Comparison of ENCODE assay signal across 5 worm cellular contexts in genomic region chrII:1663516-1663915, ce11.
TF ChIP-seq lines count a peak whose summit lies in the region.

TSS of gene duxl-1 (plus strand) at chrII:1663699.

TF ChIP-seq in whole organism, L1 larva, 84 proteins besides CTCF, POLR2A, EP300 and RAD21 (continues in another document):
- TF ChIP-seq skn-1 (tag; optimal IDR thresholded peaks at IDR 0.05; lab: Kevin White, UChicago) (no peak), ceh-8 (GFP tag; optimal IDR thresholded peaks at IDR 0.05; lab: Kevin White, UChicago) (no peak), nhr-71 (tag; optimal IDR thresholded peaks at IDR 0.05; lab: Kevin White, UChicago) (no peak), nhr-11 (tag; optimal IDR thresholded peaks at IDR 0.05; lab: Kevin White, UChicago) (no peak), F16B12.6 (tag; optimal IDR thresholded peaks at IDR 0.05; lab: Kevin White, UChicago) (no peak), xbp-1 (tag; optimal IDR thresholded peaks at IDR 0.05; lab: Kevin White, UChicago) (no peak), lsy-2 (tag; optimal IDR thresholded peaks at IDR 0.05; lab: Kevin White, UChicago) (peak in 1 of 2 experiments; percentile 38), zag-1 (tag; optimal IDR thresholded peaks at IDR 0.05; lab: Kevin White, UChicago) (no peak), lin-14 (GFP tag; optimal IDR thresholded peaks at IDR 0.05; lab: Kevin White, UChicago) (peak; percentile 63), alr-1 (tag; optimal IDR thresholded peaks at IDR 0.05; lab: Kevin White, UChicago; ENCODE audit: borderline replicate concordance) (no peak), fkh-4 (tag; optimal IDR thresholded peaks at IDR 0.05; lab: Kevin White, UChicago; ENCODE audit: borderline replicate concordance) (no peak), hlh-17 (GFP tag; optimal IDR thresholded peaks at IDR 0.05; lab: Kevin White, UChicago; ENCODE audit: borderline replicate concordance) (no peak), zip-4 (GFP tag; optimal IDR thresholded peaks at IDR 0.05; lab: Kevin White, UChicago) (no peak), dsc-1 (tag; optimal IDR thresholded peaks at IDR 0.05; lab: Kevin White, UChicago) (no peak), hpl-2 (GFP tag; optimal IDR thresholded peaks at IDR 0.05; lab: Kevin White, UChicago) (no peak), fos-1 (tag; optimal IDR thresholded peaks at IDR 0.05; lab: Kevin White, UChicago) (no peak), ztf-11 (tag; optimal IDR thresholded peaks at IDR 0.05; lab: Kevin White, UChicago) (no peak), lin-35 (GFP tag; optimal IDR thresholded peaks at IDR 0.05; lab: Kevin White, UChicago) (peak in 1 of 2 experiments; percentile 44)

TF ChIP-seq in whole organism, L3 larva, 47 proteins besides CTCF, POLR2A, EP300 and RAD21 (continues in another document):
- TF ChIP-seq ceh-16 (tag; optimal IDR thresholded peaks at IDR 0.05; lab: Kevin White, UChicago), result no peak
- no peak for TF ChIP-seq ceh-28 (tag; optimal IDR thresholded peaks at IDR 0.05; lab: Kevin White, UChicago)
- TF ChIP-seq ceh-9 (tag; optimal IDR thresholded peaks at IDR 0.05; lab: Kevin White, UChicago), result no peak
- TF ChIP-seq mml-1 (tag; optimal IDR thresholded peaks at IDR 0.05; lab: Kevin White, UChicago), result no peak
- TF ChIP-seq fos-1 (tag; optimal IDR thresholded peaks at IDR 0.05; lab: Kevin White, UChicago), result no peak
- TF ChIP-seq elt-2 (tag; optimal IDR thresholded peaks at IDR 0.05; lab: Kevin White, UChicago), result peak; percentile 54
- TF ChIP-seq tbx-2 (tag; optimal IDR thresholded peaks at IDR 0.05; lab: Kevin White, UChicago), result no peak
- no peak for TF ChIP-seq daf-12 (tag; optimal IDR thresholded peaks at IDR 0.05; lab: Kevin White, UChicago)
- no peak for TF ChIP-seq ztf-4 (tag; optimal IDR thresholded peaks at IDR 0.05; lab: Kevin White, UChicago)
- TF ChIP-seq nhr-23 (tag; optimal IDR thresholded peaks at IDR 0.05; lab: Kevin White, UChicago), result peak; percentile 37
- no peak for TF ChIP-seq fkh-10 (GFP tag; optimal IDR thresholded peaks at IDR 0.05; lab: Kevin White, UChicago)
- no peak for TF ChIP-seq nhr-237 (tag; optimal IDR thresholded peaks at IDR 0.05; lab: Kevin White, UChicago)
- no peak for TF ChIP-seq lsy-12 (tag; optimal IDR thresholded peaks at IDR 0.05; lab: Kevin White, UChicago)
- TF ChIP-seq egl-5 (tag; optimal IDR thresholded peaks at IDR 0.05; lab: Kevin White, UChicago), result no peak
- no peak for TF ChIP-seq ZK546.5 (tag; optimal IDR thresholded peaks at IDR 0.05; lab: Kevin White, UChicago)
- no peak for TF ChIP-seq nhr-43 (tag; optimal IDR thresholded peaks at IDR 0.05; lab: Kevin White, UChicago; ENCODE audit: poor library complexity, severe bottlenecking)
- no peak for TF ChIP-seq elt-3 (tag; optimal IDR thresholded peaks at IDR 0.05; lab: Kevin White, UChicago)
- TF ChIP-seq nhr-28 (tag; optimal IDR thresholded peaks at IDR 0.05; lab: Kevin White, UChicago), result no peak
- TF ChIP-seq unc-62 (GFP tag; optimal IDR thresholded peaks at IDR 0.05; lab: Kevin White, UChicago), result no peak
- no peak for TF ChIP-seq nhr-77 (tag; optimal IDR thresholded peaks at IDR 0.05; lab: Kevin White, UChicago)

TF ChIP-seq in whole organism, early embryonic, 17 proteins besides CTCF, POLR2A, EP300 and RAD21:
- TF ChIP-seq F13C5.2 (tag; optimal IDR thresholded peaks at IDR 0.05; lab: Kevin White, UChicago) (no peak), hmg-4 (GFP tag; optimal IDR thresholded peaks at IDR 0.05; lab: Kevin White, UChicago) (peak; percentile 16), aly-1 (tag; optimal IDR thresholded peaks at IDR 0.05; lab: Kevin White, UChicago) (no peak)

TF ChIP-seq in whole organism, midembryonic, 9 proteins besides CTCF, POLR2A, EP300 and RAD21:
- TF ChIP-seq ref-1 (GFP tag; conservative IDR thresholded peaks at IDR 0.05; lab: Robert Waterston, UW) (0 out of 2 replicates have a peak, but pooled peaks have one; percentile 17), cog-1 (tag; optimal IDR thresholded peaks at IDR 0.05; lab: Kevin White, UChicago) (no peak)

TF ChIP-seq in whole organism, young adult, 124 proteins besides CTCF, POLR2A, EP300 and RAD21:
- TF ChIP-seq nhr-80 (tag; optimal IDR thresholded peaks at IDR 0.05; lab: Kevin White, UChicago) (peak; percentile 57), lin-35 (GFP tag; optimal IDR thresholded peaks at IDR 0.05; lab: Kevin White, UChicago) (no peak), cebp-2 (GFP tag; IDR thresholded peaks at IDR 0.05; lab: Robert Waterston, UW) (no peak), dpff-1 (tag; optimal IDR thresholded peaks at IDR 0.05; lab: Kevin White, UChicago) (no peak), aptf-2 (GFP tag; conservative IDR thresholded peaks at IDR 0.05; lab: Robert Waterston, UW) (no peak), B0261.1 (tag; optimal IDR thresholded peaks at IDR 0.05; lab: Kevin White, UChicago) (no peak), snpc-3.4 (tag; optimal IDR thresholded peaks at IDR 0.05; lab: Kevin White, UChicago) (no peak), madf-6 (GFP tag; IDR thresholded peaks at IDR 0.05; lab: Robert Waterston, UW) (no peak), akir-1 (GFP tag; optimal IDR thresholded peaks at IDR 0.05; lab: Kevin White, UChicago) (no peak), Y53F4B.3 (GFP tag; IDR thresholded peaks at IDR 0.05; lab: Robert Waterston, UW) (no peak), K11D2.4 (GFP tag; IDR thresholded peaks at IDR 0.05; lab: Robert Waterston, UW) (no peak), zfh-2 (GFP tag; conservative IDR thresholded peaks at IDR 0.05; lab: Robert Waterston, UW) (no peak), snpc-1.1 (tag; optimal IDR thresholded peaks at IDR 0.05; lab: Kevin White, UChicago; ENCODE audit: insufficient read depth) (no peak), bed-1 (GFP tag; IDR thresholded peaks at IDR 0.05; lab: Robert Waterston, UW) (no peak), ets-4 (GFP tag; optimal IDR thresholded peaks at IDR 0.05; lab: Kevin White, UChicago) (no peak), somi-1 (GFP tag; optimal IDR thresholded peaks at IDR 0.05; lab: Kevin White, UChicago) (no peak), ztf-25 (GFP tag; IDR thresholded peaks at IDR 0.05; lab: Robert Waterston, UW) (no peak), unc-130 (GFP tag; optimal IDR thresholded peaks at IDR 0.05; lab: Kevin White, UChicago) (no peak), dox-1 (GFP tag; IDR thresholded peaks at IDR 0.05; lab: Robert Waterston, UW) (peak; percentile 22; the same call in 1 of the 2 replicates), die-1 (tag; optimal IDR thresholded peaks at IDR 0.05; lab: Kevin White, UChicago) (no peak), nhr-27 (tag; optimal IDR thresholded peaks at IDR 0.05; lab: Kevin White, UChicago) (no peak), attf-5 (GFP tag; optimal IDR thresholded peaks at IDR 0.05; lab: Kevin White, UChicago) (peak; percentile 61), Y53G8AR.9 (GFP tag; conservative IDR thresholded peaks at IDR 0.05; lab: Robert Waterston, UW) (no peak), mxl-1 (tag; optimal IDR thresholded peaks at IDR 0.05; lab: Kevin White, UChicago) (no peak), atf-7 (tag; optimal IDR thresholded peaks at IDR 0.05; lab: Kevin White, UChicago) (peak; percentile 90), lin-40 (tag; optimal IDR thresholded peaks at IDR 0.05; lab: Kevin White, UChicago) (no peak), B0336.3 (GFP tag; IDR thresholded peaks at IDR 0.05; lab: Robert Waterston, UW) (no peak), ztf-22 (GFP tag; optimal IDR thresholded peaks at IDR 0.05; lab: Kevin White, UChicago) (no peak), chd-7 (tag; optimal IDR thresholded peaks at IDR 0.05; lab: Kevin White, UChicago) (no peak), rcor-1 (GFP tag; IDR thresholded peaks at IDR 0.05; lab: Robert Waterston, UW) (no peak), F55B11.4 (tag; optimal IDR thresholded peaks at IDR 0.05; lab: Kevin White, UChicago; ENCODE audit: borderline replicate concordance, insufficient read depth) (no peak), mel-28 (tag; optimal IDR thresholded peaks at IDR 0.05; lab: Kevin White, UChicago; ENCODE audit: borderline replicate concordance) (no peak), lir-1 (GFP tag; conservative IDR thresholded peaks at IDR 0.05; lab: Robert Waterston, UW) (no peak), let-607 (tag; optimal IDR thresholded peaks at IDR 0.05; lab: Kevin White, UChicago) (peak in 1 of 2 experiments; percentile 3), pha-4 (tag; optimal IDR thresholded peaks at IDR 0.05; lab: Kevin White, UChicago) (no peak), C17E4.6 (GFP tag; IDR thresholded peaks at IDR 0.05; lab: Robert Waterston, UW) (no peak), egrh-3 (GFP tag; IDR thresholded peaks at IDR 0.05; lab: Robert Waterston, UW) (no peak), rpc-1 (optimal IDR thresholded peaks at IDR 0.05; lab: Kevin White, UChicago) (no peak), rpc-1 (tag; optimal IDR thresholded peaks at IDR 0.05; lab: Kevin White, UChicago) (no peak), F57A8.1 (GFP tag; optimal IDR thresholded peaks at IDR 0.05; lab: Kevin White, UChicago) (no peak), F57C9.4 (tag; optimal IDR thresholded peaks at IDR 0.05; lab: Kevin White, UChicago) (no peak), repo-1 (tag; optimal IDR thresholded peaks at IDR 0.05; lab: Kevin White, UChicago) (no peak), F37B4.10 (GFP tag; IDR thresholded peaks at IDR 0.05; lab: Robert Waterston, UW) (no peak), ZK185.1 (tag; optimal IDR thresholded peaks at IDR 0.05; lab: Kevin White, UChicago; ENCODE audit: poor library complexity, severe bottlenecking) (no peak), dpl-1 (GFP tag; optimal IDR thresholded peaks at IDR 0.05; lab: Kevin White, UChicago) (no peak), tbp1 (GFP tag; optimal IDR thresholded peaks at IDR 0.05; lab: Kevin White, UChicago) (peak; percentile 15), F39B2.1 (GFP tag; IDR thresholded peaks at IDR 0.05; lab: Robert Waterston, UW) (no peak), mcd-1 (GFP tag; IDR thresholded peaks at IDR 0.05; lab: Robert Waterston, UW) (no peak), hrde-1 (tag; optimal IDR thresholded peaks at IDR 0.05; lab: Kevin White, UChicago; ENCODE audit: borderline replicate concordance) (no peak), ceh-91 (GFP tag; IDR thresholded peaks at IDR 0.05; lab: Robert Waterston, UW) (no peak), hmg-1.2 (GFP tag; IDR thresholded peaks at IDR 0.05; lab: Robert Waterston, UW) (peak; percentile 53; the same call in 1 of the 2 replicates), F23B12.7 (tag; optimal IDR thresholded peaks at IDR 0.05; lab: Kevin White, UChicago; ENCODE audit: insufficient read depth) (no peak), sea-2 (GFP tag; IDR thresholded peaks at IDR 0.05; lab: Robert Waterston, UW) (no peak)

Comparison
In these comparisons a context has a peak if more than half of its experiments do, and no peak if none do; other contexts are left out.
1. Of the 8 proteins assayed by ChIP-seq in both whole organism, young adult and whole organism, L1 larva: peak only in whole organism, young adult: none; only in whole organism, L1 larva: dpl-1 and nhr-90; in both: none; in neither: 4; mixed calls (peak in some experiments, not most) for 2.